Worm (Caenorhabditis elegans): ENCODE data around the gene top-3.

Gene top-3

DNA sequence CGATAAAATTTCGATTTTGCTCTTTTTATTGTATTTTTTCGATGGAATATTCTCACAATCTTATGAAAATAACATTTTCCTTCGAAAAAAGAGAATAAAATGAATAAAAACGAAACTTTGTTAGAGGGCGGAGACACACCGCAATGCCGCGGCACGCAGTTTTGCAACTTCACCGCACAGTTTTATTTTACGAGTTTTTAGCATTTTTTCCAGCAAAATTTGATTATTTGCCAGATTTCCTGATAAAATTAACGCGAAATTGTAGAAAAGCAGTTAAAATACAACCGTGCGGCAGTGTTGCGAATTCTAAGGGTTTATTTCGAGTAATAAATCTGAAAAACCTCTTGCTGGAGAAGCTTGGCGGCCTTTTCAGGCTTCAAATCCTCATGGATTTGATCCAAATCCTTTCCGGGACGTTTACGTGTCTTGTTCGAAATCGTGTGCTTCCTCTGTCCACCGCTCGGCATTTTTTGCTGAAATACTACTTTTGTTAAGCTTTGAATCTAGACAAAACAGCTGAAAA is 41.7 kb downstream of the top-3 start, which contains the start of gene znf-593:
Gene znf-593 (minus strand): TSS at position 473 of the 523 bp plus-strand sequence.
- 0 out of 2 replicates have a peak, but pooled peaks have one; percentile 30 for TF ChIP-seq nfyb-1 (GFP tag; IDR thresholded peaks at IDR 0.05)
- TF ChIP-seq mel-28 (tag; optimal IDR thresholded peaks at IDR 0.05; ENCODE audit: borderline replicate concordance) = no peak
- TF ChIP-seq ama-1 (optimal IDR thresholded peaks at IDR 0.05) = peak; percentile 9
- no peak for TF ChIP-seq ama-1 (GFP tag; optimal IDR thresholded peaks at IDR 0.05)
- peak; percentile 47 for TF ChIP-seq repo-1 (tag; optimal IDR thresholded peaks at IDR 0.05)
- TF ChIP-seq rpc-1 (optimal IDR thresholded peaks at IDR 0.05) = no peak
- no peak for TF ChIP-seq rpc-1 (tag; optimal IDR thresholded peaks at IDR 0.05)
- TF ChIP-seq let-607 (tag; optimal IDR thresholded peaks at IDR 0.05) = peak; percentile 5 to 47
- TF ChIP-seq egl-44 (GFP tag; IDR thresholded peaks at IDR 0.05) = no peak
- TF ChIP-seq zim-3 (tag; optimal IDR thresholded peaks at IDR 0.05) = no peak
- no peak for TF ChIP-seq die-1 (tag; optimal IDR thresholded peaks at IDR 0.05)
- TF ChIP-seq lin-35 (GFP tag; optimal IDR thresholded peaks at IDR 0.05) = peak in 1 of 3 experiments; percentile 26
- TF ChIP-seq madf-6 (GFP tag; IDR thresholded peaks at IDR 0.05) = peak; percentile 33; the same call in 1 of the 2 replicates
- TF ChIP-seq bed-1 (GFP tag; IDR thresholded peaks at IDR 0.05) = no peak
- peak; percentile 38 for TF ChIP-seq snpc-1.1 (tag; optimal IDR thresholded peaks at IDR 0.05; ENCODE audit: insufficient read depth)
- TF ChIP-seq ekl-4 (GFP tag; IDR thresholded peaks at IDR 0.05) = 0 out of 2 replicates have a peak, but pooled peaks have one; percentile 12
- no peak for TF ChIP-seq sdz-38 (tag; optimal IDR thresholded peaks at IDR 0.05)
- no peak for TF ChIP-seq ceh-40 (GFP tag; IDR thresholded peaks at IDR 0.05)
- peak; percentile 4 for TF ChIP-seq lsl-1 (GFP tag; optimal IDR thresholded peaks at IDR 0.05)
- TF ChIP-seq gei-17 (GFP tag; optimal IDR thresholded peaks at IDR 0.05) = peak; percentile 3

DNA sequence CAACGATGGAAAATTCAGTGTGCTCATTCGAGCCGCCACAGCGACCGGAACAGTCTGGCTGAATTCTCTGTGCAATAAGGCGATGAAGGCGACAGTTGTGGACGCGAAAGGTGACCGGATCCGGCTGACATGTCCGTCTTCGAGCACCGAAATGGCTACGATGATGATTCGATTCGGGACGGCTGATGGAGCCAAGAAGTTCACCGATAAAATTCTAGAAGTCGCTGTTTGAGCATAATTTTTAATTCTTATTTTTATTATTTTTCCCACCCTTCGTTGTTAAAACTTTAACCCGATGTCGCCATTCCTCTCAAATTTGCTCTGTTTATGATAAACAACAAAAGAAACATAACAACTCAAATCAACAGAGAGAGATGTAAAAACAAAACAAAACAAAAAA is 42.5 kb downstream of the top-3 start:
- TF ChIP-seq lin-35 (GFP tag; optimal IDR thresholded peaks at IDR 0.05) (peak in 1 of 3 experiments; percentile 13), ztf-28 (GFP tag; IDR thresholded peaks at IDR 0.05) (no peak), dpff-1 (tag; optimal IDR thresholded peaks at IDR 0.05) (peak; percentile 28), lsl-1 (GFP tag; optimal IDR thresholded peaks at IDR 0.05) (peak; percentile 1), Y79H2A.3 (GFP tag; conservative IDR thresholded peaks at IDR 0.05) (peak; percentile 60; the same call in 1 of the 2 replicates), ceh-79 (tag; optimal IDR thresholded peaks at IDR 0.05) (no peak), let-526 (GFP tag; IDR thresholded peaks at IDR 0.05) (no peak), madf-6 (GFP tag; IDR thresholded peaks at IDR 0.05) (0 out of 2 replicates have a peak, but pooled peaks have one; percentile 18), nfyb-1 (GFP tag; IDR thresholded peaks at IDR 0.05) (0 out of 2 replicates have a peak, but pooled peaks have one; percentile 68), hrde-1 (tag; optimal IDR thresholded peaks at IDR 0.05; ENCODE audit: borderline replicate concordance) (peak; percentile 86), B0336.3 (GFP tag; IDR thresholded peaks at IDR 0.05) (no peak; the same call in 1 of the 2 replicates), Y53G8AR.9 (GFP tag; conservative IDR thresholded peaks at IDR 0.05) (peak; percentile 29; the same call in 1 of the 2 replicates), ekl-4 (GFP tag; IDR thresholded peaks at IDR 0.05) (0 out of 2 replicates have a peak, but pooled peaks have one; percentile 36)

DNA sequence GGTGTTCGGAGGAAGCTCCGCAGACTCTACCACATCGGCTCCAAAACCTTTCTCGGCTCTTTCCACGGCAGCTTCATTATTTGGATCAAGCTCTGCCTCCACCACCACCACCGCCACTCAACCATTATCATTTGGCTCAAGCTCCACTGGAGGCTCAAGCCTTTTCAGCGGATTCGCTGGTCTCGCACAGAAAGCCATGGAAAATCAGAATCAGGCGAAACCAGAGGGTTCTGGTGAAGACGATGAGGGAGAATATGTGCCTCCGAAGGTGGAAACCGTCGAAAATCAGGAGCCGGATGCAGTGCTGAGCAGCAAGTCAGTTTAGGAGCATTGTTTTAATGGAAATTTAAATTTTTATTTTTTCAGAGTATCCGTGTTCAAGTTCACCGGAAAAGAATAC is 42.9 kb downstream of the top-3 start:
- TF ChIP-seq dpff-1 (tag; optimal IDR thresholded peaks at IDR 0.05) = no peak

DNA sequence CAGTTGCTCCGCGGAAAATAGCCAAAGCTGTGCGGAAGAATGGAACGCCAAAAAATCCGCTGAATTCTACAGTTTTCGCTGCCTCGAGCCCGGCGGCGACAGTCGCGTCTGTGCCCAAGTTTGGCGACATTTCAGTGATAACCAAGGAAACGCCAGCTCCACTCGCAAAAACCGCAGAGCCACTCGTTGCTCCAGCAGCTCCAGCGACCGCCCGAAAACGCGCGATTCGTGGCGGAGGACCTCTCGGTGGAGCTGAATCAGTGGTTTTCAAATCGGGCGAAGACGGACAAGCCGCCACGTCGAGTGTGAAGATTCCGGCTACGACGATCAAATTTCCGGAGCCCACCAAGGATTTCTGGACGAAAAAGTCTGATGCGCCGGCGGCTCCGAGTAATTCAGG is 43.7 kb downstream of the top-3 start:
- TF ChIP-seq egrh-3 (GFP tag; IDR thresholded peaks at IDR 0.05) (peak; percentile 69; the same call in 1 of the 2 replicates), zfh-2 (GFP tag; conservative IDR thresholded peaks at IDR 0.05) (peak; percentile 79), lin-35 (GFP tag; optimal IDR thresholded peaks at IDR 0.05) (no peak), dox-1 (GFP tag; IDR thresholded peaks at IDR 0.05) (peak; percentile 12; the same call in 1 of the 2 replicates)

DNA sequence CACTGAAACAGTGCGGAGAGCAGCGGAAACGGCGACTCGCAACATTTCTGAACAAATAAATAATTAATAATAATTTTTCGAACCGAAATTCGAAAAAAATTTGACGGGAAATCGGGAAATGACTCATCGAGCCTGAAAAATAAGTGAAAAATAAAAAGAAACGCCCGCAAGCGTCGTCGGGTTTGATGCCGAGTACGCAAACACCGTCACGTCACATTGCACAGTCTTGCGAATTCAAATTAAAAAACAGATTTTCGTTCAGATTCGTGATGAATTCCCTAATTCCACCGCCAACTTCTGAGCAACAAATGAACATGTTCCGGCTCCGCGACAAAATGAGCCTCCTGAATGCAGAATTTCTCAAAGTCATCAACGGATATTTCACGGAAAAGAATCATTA is 44.3 kb downstream of the top-3 start, which contains the start of the genes ndab-1 and npp-16:
Gene ndab-1 (minus strand): TSS at position 47 of the 400 bp plus-strand sequence.
Gene npp-16 (plus strand): TSS at position 263 of the 400 bp plus-strand sequence.
- TF ChIP-seq snpc-3.4 (tag; optimal IDR thresholded peaks at IDR 0.05) (peak; percentile 6), ztf-26 (tag; optimal IDR thresholded peaks at IDR 0.05) (no peak), hlh-26 (GFP tag; conservative IDR thresholded peaks at IDR 0.05) (no peak), hlh-12 (tag; optimal IDR thresholded peaks at IDR 0.05) (no peak), lag-1 (GFP tag; IDR thresholded peaks at IDR 0.05) (no peak), attf-5 (GFP tag; optimal IDR thresholded peaks at IDR 0.05) (peak; percentile 2), egl-18 (GFP tag; IDR thresholded peaks at IDR 0.05) (no peak), ceh-79 (tag; optimal IDR thresholded peaks at IDR 0.05) (no peak), hrde-1 (tag; optimal IDR thresholded peaks at IDR 0.05; ENCODE audit: borderline replicate concordance) (no peak), nfya-2 (GFP tag; IDR thresholded peaks at IDR 0.05) (no peak), F37B4.10 (GFP tag; IDR thresholded peaks at IDR 0.05) (no peak), snpc-1.1 (tag; optimal IDR thresholded peaks at IDR 0.05; ENCODE audit: insufficient read depth) (no peak), B0261.1 (tag; optimal IDR thresholded peaks at IDR 0.05) (no peak), unc-130 (GFP tag; optimal IDR thresholded peaks at IDR 0.05) (no peak)

Measured in whole organism, young adult.